Fruit fly (Drosophila melanogaster): ENCODE data around the gene CG4669.

Gene CG4669

DNA sequence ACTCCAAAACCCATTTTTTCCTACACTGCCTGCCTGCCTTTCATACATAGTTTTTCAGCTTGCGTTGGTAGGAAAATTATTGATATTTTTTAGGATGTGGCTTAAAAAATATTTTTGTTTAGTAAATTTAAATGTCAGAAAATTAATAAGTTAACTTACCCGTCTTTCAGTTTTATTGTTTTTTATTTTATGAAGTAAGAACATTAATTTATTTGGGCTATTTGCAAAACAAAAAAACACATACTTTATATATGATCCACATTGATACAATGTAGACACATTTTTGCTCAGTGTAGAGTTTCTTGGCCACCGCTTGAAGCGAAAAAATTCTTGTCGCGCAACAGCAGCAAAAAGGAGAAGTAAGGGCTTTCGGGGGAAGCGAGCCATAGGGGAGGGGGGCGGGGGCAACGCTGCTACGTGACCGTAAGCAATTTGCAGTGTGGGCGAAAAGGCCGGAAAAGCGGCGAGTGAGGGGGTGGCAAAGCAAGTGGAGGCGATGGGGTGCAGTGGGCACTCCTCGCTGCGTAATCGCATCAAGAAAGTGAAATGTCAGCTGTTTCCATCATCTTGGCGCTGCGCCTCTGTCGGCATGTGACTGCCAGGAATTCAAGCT, 45.8 kb downstream of the CG4669 start (continued):
- TF ChIP-seq CG30403 (GFP tag; optimal IDR thresholded peaks at IDR 0.05) (peak; percentile 21), CG8388 (GFP tag; optimal IDR thresholded peaks at IDR 0.05) (peak; percentile 18), Eip74EF (GFP tag; optimal IDR thresholded peaks at IDR 0.05) (peak in 1 of 2 experiments; percentile 14), Dip3 (GFP tag; optimal IDR thresholded peaks at IDR 0.05) (no peak), abd-A (tag; optimal IDR thresholded peaks at IDR 0.05) (no peak), Dip2 (GFP tag; IDR thresholded peaks at IDR 0.05) (no peak), chn (GFP tag; optimal IDR thresholded peaks at IDR 0.05) (no peak), CTCF (GFP tag; optimal IDR thresholded peaks at IDR 0.05) (no peak), CG2199 (GFP tag; IDR thresholded peaks at IDR 0.05) (no peak), Nf-YA (GFP tag; IDR thresholded peaks at IDR 0.05) (no peak), trem (tag; optimal IDR thresholded peaks at IDR 0.05) (no peak), Sin3A (optimal IDR thresholded peaks at IDR 0.05) (no peak), CG3065 (GFP tag; optimal IDR thresholded peaks at IDR 0.05) (no peak), pnt (GFP tag; optimal IDR thresholded peaks at IDR 0.05) (no peak), Fer1 (GFP tag; optimal IDR thresholded peaks at IDR 0.05) (peak; percentile 23), CG17802 (tag; optimal IDR thresholded peaks at IDR 0.05) (no peak), Hmr (GFP tag; optimal IDR thresholded peaks at IDR 0.05) (peak; percentile 13), da (GFP tag; optimal IDR thresholded peaks at IDR 0.05) (no peak), CG13296 (GFP tag; optimal IDR thresholded peaks at IDR 0.05) (no peak), Oaz (GFP tag; IDR thresholded peaks at IDR 0.05) (no peak), CG13287 (GFP tag; IDR thresholded peaks at IDR 0.05; ENCODE audit: partially characterized antibody) (no peak), zen (tag; optimal IDR thresholded peaks at IDR 0.05) (no peak), nmo (GFP tag; optimal IDR thresholded peaks at IDR 0.05) (peak; percentile 56), CG8924 (tag; optimal IDR thresholded peaks at IDR 0.05) (peak; percentile 31), CG6254 (GFP tag; optimal IDR thresholded peaks at IDR 0.05) (peak; percentile 1), scrt (GFP tag; optimal IDR thresholded peaks at IDR 0.05) (no peak), CG2120 (GFP tag; optimal IDR thresholded peaks at IDR 0.05) (peak; percentile 20), trh (GFP tag; optimal IDR thresholded peaks at IDR 0.05) (no peak), Optix (GFP tag; IDR thresholded peaks at IDR 0.05) (no peak), Hand (GFP tag; optimal IDR thresholded peaks at IDR 0.05) (no peak), CG1647 (GFP tag; optimal IDR thresholded peaks at IDR 0.05) (no peak), CG15601 (tag; optimal IDR thresholded peaks at IDR 0.05) (peak; percentile 47), HLH54F (GFP tag; optimal IDR thresholded peaks at IDR 0.05) (no peak), D19A (tag; optimal IDR thresholded peaks at IDR 0.05) (peak; percentile 59), CG6272 (GFP tag; IDR thresholded peaks at IDR 0.05) (no peak), CG15073 (GFP tag; optimal IDR thresholded peaks at IDR 0.05) (no peak), CG10979 (tag; optimal IDR thresholded peaks at IDR 0.05) (peak; percentile 60), CG15269 (tag; optimal IDR thresholded peaks at IDR 0.05) (peak; percentile 33), Fer2 (tag; optimal IDR thresholded peaks at IDR 0.05) (no peak), sisA (GFP tag; IDR thresholded peaks at IDR 0.05) (peak; percentile 27; the same call in 1 of the 2 replicates), unc-4 (GFP tag; IDR thresholded peaks at IDR 0.05; ENCODE audit: partially characterized antibody) (no peak), lov (optimal IDR thresholded peaks at IDR 0.05) (no peak), lov (GFP tag; IDR thresholded peaks at IDR 0.05) (no peak), CG7963 (GFP tag; IDR thresholded peaks at IDR 0.05; ENCODE audit: partially characterized antibody) (no peak), CG6765 (GFP tag; optimal IDR thresholded peaks at IDR 0.05) (no peak)

All from whole organism, embryonic.